Fruit fly (Drosophila melanogaster) whole organism, embryonic: Measurements from ENCODE around the gene CG9240.

Experiments used
- Atf6 ChIP-seq: fragments of 200-800 bp; sonication (Bioruptor generic); IDR thresholded peaks from 2 replicates; pipeline ENCODE4 v1.3.6; 2022; ENCODE audit warnings: missing biosample characterization, missing genetic modification characterization
- CG10147 ChIP-seq: fragments of 200-800 bp; sonication (Bioruptor generic); optimal IDR thresholded peaks from 2 replicates; lab custom pipeline; 2019; ENCODE audit warnings: missing biosample characterization, mild to moderate bottlenecking, missing genetic modification characterization, moderate library complexity
- CG10565 ChIP-seq: fragments of 200-800 bp; sonication (Bioruptor generic); optimal IDR thresholded peaks from 3 replicates; lab custom pipeline; 2016; ENCODE audit warnings: missing biosample characterization, mild to moderate bottlenecking, missing genetic modification characterization
- CG11093 ChIP-seq: fragments of 200-800 bp; sonication (Bioruptor generic); IDR thresholded peaks from 3 replicates; pipeline ENCODE4 v1.3.6; 2022; ENCODE audit warnings: missing biosample characterization, missing genetic modification characterization
- CG11247 ChIP-seq: fragments of 200-800 bp; sonication (Bioruptor generic); IDR thresholded peaks from 2 replicates; pipeline ENCODE4 v1.3.6; 2022; ENCODE audit warnings: missing biosample characterization, missing genetic modification characterization
- CG12155 ChIP-seq: fragments of 200-800 bp; sonication (Bioruptor generic); optimal IDR thresholded peaks from 3 replicates; lab custom pipeline; 2016; ENCODE audit warnings: missing biosample characterization, missing genetic modification characterization
- CG14667 ChIP-seq: fragments of 200-800 bp; sonication (Bioruptor generic); IDR thresholded peaks from 2 replicates; pipeline ENCODE4 v1.3.6; 2022; ENCODE audit warnings: missing biosample characterization, missing genetic modification characterization
- CG15011 ChIP-seq: fragments of 200-800 bp; sonication (Bioruptor generic); optimal IDR thresholded peaks from 3 replicates; lab custom pipeline; 2018; ENCODE audit warnings: missing biosample characterization, mild to moderate bottlenecking, missing genetic modification characterization
- CG1603 ChIP-seq: fragments of 200-800 bp; sonication (Bioruptor generic); optimal IDR thresholded peaks from 2 replicates; lab custom pipeline; 2019; ENCODE audit warnings: missing biosample characterization, mild to moderate bottlenecking, missing genetic modification characterization, moderate library complexity
- CG18011 ChIP-seq: fragments of 200-800 bp; sonication (Bioruptor generic); optimal IDR thresholded peaks from 2 replicates; lab custom pipeline; 2017; ENCODE audit warnings: missing biosample characterization, missing genetic modification characterization, mild to moderate bottlenecking, moderate library complexity, missing genotype
- CG2678 ChIP-seq: fragments of 200-800 bp; sonication (Bioruptor generic); optimal IDR thresholded peaks from 3 replicates; lab custom pipeline; 2019; ENCODE audit warnings: missing biosample characterization, mild to moderate bottlenecking, missing genetic modification characterization, moderate library complexity
- CG31365 ChIP-seq: fragments of 200-800 bp; sonication (Bioruptor generic); optimal IDR thresholded peaks from 2 replicates; lab custom pipeline; 2018; ENCODE audit warnings: missing biosample characterization, mild to moderate bottlenecking, missing genetic modification characterization
- CG31388 ChIP-seq: fragments of 200-800 bp; sonication (Bioruptor generic); optimal IDR thresholded peaks from 2 replicates; lab custom pipeline; 2016; ENCODE audit warnings: missing biosample characterization, missing genetic modification characterization
- CG34376 ChIP-seq: fragments of 200-800 bp; sonication (Bioruptor generic); optimal IDR thresholded peaks from 2 replicates; lab custom pipeline; 2018; ENCODE audit warnings: missing biosample characterization, mild to moderate bottlenecking, missing genetic modification characterization
- CG3995 ChIP-seq: fragments of 200-800 bp; sonication (Bioruptor generic); optimal IDR thresholded peaks from 3 replicates; lab custom pipeline; 2016; ENCODE audit warnings: missing biosample characterization, missing genetic modification characterization
- CG4404 ChIP-seq: fragments of 200-800 bp; sonication (Bioruptor generic); IDR thresholded peaks from 2 replicates; pipeline ENCODE4 v1.3.6; 2022; ENCODE audit warnings: missing biosample characterization, missing genetic modification characterization
- CG4854 ChIP-seq: fragments of 200-800 bp; sonication (Bioruptor generic); optimal IDR thresholded peaks from 2 replicates; lab custom pipeline; 2016; ENCODE audit warnings: missing biosample characterization, missing genetic modification characterization, inconsistent platforms
- CG6854 ChIP-seq: fragments of 200-800 bp; sonication (Bioruptor generic); optimal IDR thresholded peaks from 3 replicates; lab custom pipeline; 2017; ENCODE audit warnings: missing biosample characterization, mild to moderate bottlenecking, missing genetic modification characterization
- CG7357 ChIP-seq: fragments of 200-800 bp; sonication (Bioruptor generic); IDR thresholded peaks from 3 replicates; pipeline ENCODE4 v1.3.6; 2022; ENCODE audit warnings: missing biosample characterization, missing genetic modification characterization
- CG7963 ChIP-seq: fragments of 200-800 bp; sonication (Bioruptor generic); IDR thresholded peaks from 3 replicates; pipeline ENCODE4 v1.3.6; 2022; ENCODE audit warnings: missing biosample characterization, missing genetic modification characterization; ENCODE audit not compliant: partially characterized antibody
- CG7987 ChIP-seq: fragments of 200-800 bp; sonication (Bioruptor generic); optimal IDR thresholded peaks from 2 replicates; lab custom pipeline; 2018; ENCODE audit warnings: missing biosample characterization, mild to moderate bottlenecking, missing genetic modification characterization, moderate library complexity
- CG8281 ChIP-seq: fragments of 200-800 bp; sonication (Bioruptor generic); optimal IDR thresholded peaks from 2 replicates; lab custom pipeline; 2018; ENCODE audit warnings: missing biosample characterization, mild to moderate bottlenecking, missing genetic modification characterization, moderate library complexity
- CG9932 ChIP-seq: fragments of 200-800 bp; sonication (Bioruptor generic); IDR thresholded peaks from 2 replicates; pipeline ENCODE4 v1.3.6; 2022; ENCODE audit warnings: missing biosample characterization, missing genetic modification characterization
- CHES-1-like ChIP-seq: fragments of 200-800 bp; sonication (Bioruptor generic); optimal IDR thresholded peaks from 2 replicates; lab custom pipeline; 2016; ENCODE audit warnings: missing biosample characterization, missing genetic modification characterization
- Dp ChIP-seq: fragments of 200-800 bp; sonication (Bioruptor generic); optimal IDR thresholded peaks from 2 replicates; lab custom pipeline; 2018; ENCODE audit warnings: missing biosample characterization, mild to moderate bottlenecking, missing genetic modification characterization, moderate library complexity
- Hr51 ChIP-seq, 2 experiments: fragments of 200-800 bp; sonication (Bioruptor generic); optimal IDR thresholded peaks; 2 replicates in 1 of 2; 3 replicates in 1 of 2; lab custom pipeline; 2016 to 2018; ENCODE audit warnings: missing biosample characterization in 2 of 2, missing genetic modification characterization in 2 of 2, mild to moderate bottlenecking in 1 of 2, moderate library complexity in 1 of 2
- Hr78 ChIP-seq, 2 experiments: fragments of 200-800 bp in 1 of 2; fragments of >200 bp in 1 of 2; sonication (Bioruptor generic) in 1 of 2; optimal IDR thresholded peaks; 2 replicates each; lab custom pipeline; 2017 to 2019; ENCODE audit warnings: missing biosample characterization in 2 of 2, missing genetic modification characterization in 2 of 2, mild to moderate bottlenecking in 1 of 2, moderate library complexity in 1 of 2
- Max ChIP-seq: fragments of 200-800 bp; sonication (Bioruptor generic); optimal IDR thresholded peaks from 2 replicates; lab custom pipeline; 2016; ENCODE audit warnings: missing biosample characterization, mild to moderate bottlenecking, missing genetic modification characterization
- Med ChIP-seq: fragments of 200-800 bp; sonication (Bioruptor generic); peaks from one replicate; lab custom pipeline; 2016; ENCODE audit warnings: missing biosample characterization, missing genetic modification characterization, mild to moderate bottlenecking, inconsistent platforms, moderate library complexity
- Nf-YC ChIP-seq: fragments of 200-800 bp; optimal IDR thresholded peaks from 3 replicates; lab custom pipeline; 2019; ENCODE audit warnings: missing biosample characterization, mild to moderate bottlenecking, missing genetic modification characterization, moderate library complexity
- Optix ChIP-seq: fragments of 200-800 bp; sonication (Bioruptor generic); IDR thresholded peaks from 3 replicates; pipeline ENCODE4 v1.3.6; 2022; ENCODE audit warnings: missing biosample characterization, missing genetic modification characterization
- ac ChIP-seq: fragments of 200-800 bp; sonication (Bioruptor generic); optimal IDR thresholded peaks from 3 replicates; lab custom pipeline; 2017; ENCODE audit warnings: missing biosample characterization, mild to moderate bottlenecking, missing genetic modification characterization
- amos ChIP-seq: fragments of 200-800 bp; sonication (Bioruptor generic); IDR thresholded peaks from 2 replicates; pipeline ENCODE4 v1.3.6; 2022; ENCODE audit warnings: missing biosample characterization, missing genetic modification characterization; ENCODE audit not compliant: partially characterized antibody
- bab2 ChIP-seq: fragments of 200-800 bp; sonication (Bioruptor generic); optimal IDR thresholded peaks from 2 replicates; lab custom pipeline; 2016; ENCODE audit warnings: missing biosample characterization, missing genetic modification characterization
- crc ChIP-seq: fragments of 200-800 bp; sonication (Bioruptor generic); optimal IDR thresholded peaks from 2 replicates; lab custom pipeline; 2016; ENCODE audit warnings: missing biosample characterization, missing genetic modification characterization
- ewg ChIP-seq: fragments of 200-800 bp; sonication (Bioruptor generic); optimal IDR thresholded peaks from 3 replicates; lab custom pipeline; 2017; ENCODE audit warnings: mild to moderate bottlenecking, missing biosample characterization, missing genetic modification reagents, missing genetic modification characterization
- insv ChIP-seq, 2 experiments: fragments of 200-800 bp; sonication (Bioruptor generic); optimal IDR thresholded peaks; 3 replicates each; lab custom pipeline; 2016 to 2018; ENCODE audit warnings: missing biosample characterization in 2 of 2, missing genetic modification characterization in 2 of 2
- mam ChIP-seq: fragments of 200-800 bp; sonication (Bioruptor generic); optimal IDR thresholded peaks from 3 replicates; lab custom pipeline; 2016; ENCODE audit warnings: missing biosample characterization, missing genetic modification characterization
- oc ChIP-seq: fragments of 200-800 bp; sonication (Bioruptor generic); optimal IDR thresholded peaks from 2 replicates; lab custom pipeline; 2018; ENCODE audit warnings: missing biosample characterization, mild to moderate bottlenecking, missing genetic modification characterization, moderate library complexity
- peb ChIP-seq: fragments of 200-800 bp; sonication (Bioruptor generic); IDR thresholded peaks from 2 replicates; pipeline ENCODE4 v1.3.6; 2022; ENCODE audit warnings: missing biosample characterization, missing genetic modification characterization
- pros ChIP-seq: fragments of 200-800 bp; sonication (Bioruptor generic); optimal IDR thresholded peaks from 3 replicates; lab custom pipeline; 2019; ENCODE audit warnings: missing biosample characterization, mild to moderate bottlenecking, missing genetic modification characterization, moderate library complexity
- ranshi ChIP-seq: fragments of 200-800 bp; sonication (Bioruptor generic); IDR thresholded peaks from 2 replicates; pipeline ENCODE4 v1.3.6; 2022; ENCODE audit warnings: missing biosample characterization, missing genetic modification characterization
- rib ChIP-seq: fragments of 200-800 bp; sonication (Bioruptor generic); IDR thresholded peaks from 2 replicates; pipeline ENCODE4 v1.3.6; 2022; ENCODE audit warnings: missing biosample characterization, missing genetic modification characterization
- run ChIP-seq: fragments of 200-800 bp; sonication (Bioruptor generic); optimal IDR thresholded peaks from 3 replicates; lab custom pipeline; 2018; ENCODE audit warnings: missing biosample characterization, mild to moderate bottlenecking, missing genetic modification characterization
- sim ChIP-seq: fragments of 200-800 bp; sonication (Bioruptor generic); IDR thresholded peaks from 2 replicates; pipeline ENCODE4 v1.3.6; 2022; ENCODE audit warnings: missing biosample characterization, missing genetic modification characterization
- stc ChIP-seq: fragments of 200-800 bp; sonication (Bioruptor generic); IDR thresholded peaks from 2 replicates; pipeline ENCODE4 v1.3.6; 2022; ENCODE audit warnings: missing biosample characterization, missing genetic modification characterization
- sug ChIP-seq: fragments of 200-800 bp; optimal IDR thresholded peaks from 2 replicates; lab custom pipeline; 2019; ENCODE audit warnings: missing biosample characterization, mild to moderate bottlenecking, missing genetic modification characterization, moderate library complexity
- tll ChIP-seq, 2 experiments: fragments of 200-800 bp in 1 of 2; fragments of >200 bp in 1 of 2; sonication (Bioruptor generic) in 1 of 2; optimal IDR thresholded peaks; 2 replicates each; lab custom pipeline; 2017 to 2019; ENCODE audit warnings: missing biosample characterization in 2 of 2, missing genetic modification characterization in 2 of 2, mild to moderate bottlenecking in 1 of 2, moderate library complexity in 1 of 2
- zen2 ChIP-seq: fragments of 200-800 bp; sonication (Bioruptor generic); IDR thresholded peaks from 3 replicates; pipeline ENCODE4 v1.3.6; 2022; ENCODE audit warnings: missing biosample characterization, missing genetic modification characterization; ENCODE audit not compliant: partially characterized antibody

Gene CG9240

DNA sequence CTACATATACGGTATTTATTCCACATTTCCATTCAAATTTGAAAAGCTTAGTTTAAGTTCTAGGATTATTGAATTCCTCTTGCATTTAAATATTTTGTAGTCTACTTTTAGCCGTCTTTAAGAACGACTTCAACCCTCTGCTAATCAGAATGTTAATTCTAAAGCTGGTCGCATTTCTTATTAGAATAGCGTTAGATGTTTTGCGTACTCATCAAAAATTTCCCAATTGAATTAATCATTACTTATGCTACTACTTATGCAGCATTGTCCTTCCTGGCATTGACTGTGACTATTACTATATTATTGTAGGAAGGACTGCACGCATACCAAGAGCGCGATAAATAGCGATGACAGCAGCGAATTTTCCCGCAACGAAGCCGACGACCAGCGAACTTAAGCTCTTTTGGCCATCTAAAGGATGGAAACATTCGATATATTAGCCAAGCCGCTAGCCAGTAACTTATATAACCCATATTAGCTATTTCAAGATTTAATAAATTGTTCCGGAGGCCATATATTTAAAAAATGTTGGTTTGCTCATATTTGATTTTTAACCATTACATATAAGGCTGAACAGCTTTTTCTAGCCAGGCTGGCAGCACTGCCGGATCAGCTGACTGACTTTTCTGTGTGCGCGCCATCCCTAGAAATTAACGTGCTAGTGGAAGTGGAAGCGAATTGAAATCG, 4.1 kb downstream of the CG9240 start, which contains the start of gene CG8128 (continued):
- TF ChIP-seq zen2 (GFP tag; lab: Robert Waterston, UW), result no peak
- no peak for TF ChIP-seq crc (GFP tag; lab: Kevin White, UChicago)
- TF ChIP-seq tll (GFP tag; optimal IDR thresholded peaks at IDR 0.05; lab: Kevin White, UChicago), result peak; percentile 26 to 88
- TF ChIP-seq oc, result no peak
- TF ChIP-seq CG10147 (GFP tag; lab: Kevin White, UChicago), result no peak
- no peak for TF ChIP-seq CG7963 (GFP tag; lab: Robert Waterston, UW)
- TF ChIP-seq CG12155, result no peak
- TF ChIP-seq CG3995 (GFP tag; lab: Kevin White, UChicago), result no peak
- no peak for TF ChIP-seq CG2678 (tag; lab: Kevin White, UChicago)
- TF ChIP-seq CG6854 (GFP tag; lab: Kevin White, UChicago), result no peak
- no peak for TF ChIP-seq CG7987 (GFP tag; lab: Kevin White, UChicago)
- TF ChIP-seq Med (GFP tag; lab: Kevin White, UChicago), result peak; percentile 87
- peak; percentile 9 for TF ChIP-seq bab2 (GFP tag; lab: Kevin White, UChicago)
- TF ChIP-seq Atf6 (GFP tag; lab: Robert Waterston, UW), result no peak
- no peak for TF ChIP-seq CG11093 (GFP tag; lab: Robert Waterston, UW)
- TF ChIP-seq CG9932 (GFP tag; lab: Robert Waterston, UW), result peak; percentile 18; the same call in 1 of the 2 replicates
- no peak for TF ChIP-seq run (tag; lab: Kevin White, UChicago)
- peak; percentile 42 for TF ChIP-seq CG1603 (tag; lab: Kevin White, UChicago)
- peak; percentile 4 for TF ChIP-seq ewg (GFP tag; lab: Kevin White, UChicago)
- TF ChIP-seq stc (GFP tag; lab: Robert Waterston, UW), result no peak
- TF ChIP-seq CG10565 (GFP tag; lab: Kevin White, UChicago), result no peak
- TF ChIP-seq ac (GFP tag; lab: Kevin White, UChicago), result no peak
- no peak for TF ChIP-seq Hr51 (GFP tag; optimal IDR thresholded peaks at IDR 0.05; lab: Kevin White, UChicago)
- TF ChIP-seq insv (GFP tag; optimal IDR thresholded peaks at IDR 0.05; lab: Kevin White, UChicago), result peak; percentile 91 to 98
- no peak for TF ChIP-seq Dp
- TF ChIP-seq CG31388, result no peak
- TF ChIP-seq Optix (GFP tag; lab: Robert Waterston, UW), result no peak
- TF ChIP-seq mam (GFP tag; lab: Kevin White, UChicago), result peak; percentile 13
- no peak for TF ChIP-seq CG31365 (tag; lab: Kevin White, UChicago)
- TF ChIP-seq Hr78 (GFP tag; optimal IDR thresholded peaks at IDR 0.05; lab: Kevin White, UChicago), result no peak
- TF ChIP-seq CG8281 (tag; lab: Kevin White, UChicago), result no peak
- no peak for TF ChIP-seq ranshi (GFP tag; lab: Robert Waterston, UW)
- no peak for TF ChIP-seq CG18011 (GFP tag; lab: Kevin White, UChicago)
- TF ChIP-seq CG7357 (GFP tag; lab: Robert Waterston, UW), result no peak
- TF ChIP-seq CG34376, result no peak
- no peak for TF ChIP-seq pros (GFP tag; lab: Kevin White, UChicago)
- no peak for TF ChIP-seq CHES-1-like (GFP tag; lab: Kevin White, UChicago)
- no peak for TF ChIP-seq CG4854 (GFP tag; lab: Kevin White, UChicago)
- TF ChIP-seq CG14667, result no peak
- no peak for TF ChIP-seq CG4404 (GFP tag; lab: Robert Waterston, UW)
- no peak for TF ChIP-seq Max (GFP tag; lab: Kevin White, UChicago)
- no peak for TF ChIP-seq rib (GFP tag; lab: Robert Waterston, UW)
- no peak; the same call in 1 of the 2 replicates for TF ChIP-seq amos (GFP tag; lab: Robert Waterston, UW)
- no peak for TF ChIP-seq peb
- no peak for TF ChIP-seq CG15011 (GFP tag; lab: Kevin White, UChicago)
- TF ChIP-seq sim (GFP tag; lab: Robert Waterston, UW), result no peak
- TF ChIP-seq Nf-YC (tag; lab: Kevin White, UChicago), result no peak
- no peak for TF ChIP-seq CG11247 (GFP tag; lab: Robert Waterston, UW)
- no peak for TF ChIP-seq sug
